Worm (Caenorhabditis elegans): ENCODE results near the gene nstp-2.

The nstp-2 gene

ce11 chrIV:6582604-6583003 lies 23.4 kb downstream of the nstp-2 start, which contains the start of gene odr-8:
Gene odr-8, minus strand, starts transcription at chrIV:6582704.
- TF ChIP-seq unc-62 (GFP tag; optimal IDR thresholded peaks at IDR 0.05): no peak

DNA sequence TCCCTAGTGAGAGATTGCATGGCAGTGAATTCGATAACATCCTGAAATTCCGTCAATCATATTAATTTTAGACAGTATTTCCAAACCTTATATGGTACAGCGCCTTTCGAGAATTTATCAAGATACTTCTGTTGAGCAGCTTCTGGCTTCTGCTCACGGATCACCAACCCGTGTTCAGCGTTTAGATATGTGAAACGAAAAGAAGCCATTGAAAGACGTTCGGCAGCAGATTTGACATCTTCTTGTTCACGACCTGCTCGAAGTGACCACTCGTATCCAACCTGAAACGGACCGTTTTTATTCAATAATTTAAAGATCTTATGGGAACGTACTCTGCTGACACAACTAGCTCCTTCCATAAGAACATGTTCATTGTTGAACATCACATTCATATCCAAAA lies 24.3 kb downstream of the nstp-2 start:
- no peak for TF ChIP-seq unc-62 (GFP tag; optimal IDR thresholded peaks at IDR 0.05)

- TF ChIP-seq unc-62 (GFP tag; optimal IDR thresholded peaks at IDR 0.05): no peak
Measured at ce11 chrIV:6577914-6578313, 28.1 kb downstream of the nstp-2 start, which contains the start of gene C43G2.3. Gene C43G2.3, plus strand, starts transcription at chrIV:6578214.

DNA sequence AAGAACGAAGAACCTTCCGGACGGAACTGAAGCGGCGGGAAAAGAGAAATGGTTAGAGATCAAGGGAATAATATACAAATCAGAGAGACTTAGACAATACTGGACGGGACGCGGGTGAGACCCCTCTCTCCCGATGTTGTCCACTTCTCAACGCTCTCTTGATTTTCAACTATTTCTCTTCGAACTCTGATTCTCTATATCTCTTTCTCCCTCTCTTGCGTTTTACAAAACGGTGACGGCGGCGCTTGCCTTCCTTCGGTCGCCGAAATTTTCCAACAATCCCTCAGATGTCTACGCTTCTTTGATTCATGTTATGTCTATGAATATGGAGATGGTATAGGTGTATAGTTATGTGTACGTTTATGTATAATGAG lies 29.3 kb downstream of the nstp-2 start:
- no peak for TF ChIP-seq unc-62 (GFP tag; optimal IDR thresholded peaks at IDR 0.05)

ce11 chrIV:6575959-6576727 lies 29.8 kb downstream of the nstp-2 start:
- no peak for TF ChIP-seq unc-62 (GFP tag; optimal IDR thresholded peaks at IDR 0.05)

ce11 chrIV:6574343-6574742 lies 31.6 kb downstream of the nstp-2 start:
- no peak for TF ChIP-seq unc-62 (GFP tag; optimal IDR thresholded peaks at IDR 0.05)

DNA sequence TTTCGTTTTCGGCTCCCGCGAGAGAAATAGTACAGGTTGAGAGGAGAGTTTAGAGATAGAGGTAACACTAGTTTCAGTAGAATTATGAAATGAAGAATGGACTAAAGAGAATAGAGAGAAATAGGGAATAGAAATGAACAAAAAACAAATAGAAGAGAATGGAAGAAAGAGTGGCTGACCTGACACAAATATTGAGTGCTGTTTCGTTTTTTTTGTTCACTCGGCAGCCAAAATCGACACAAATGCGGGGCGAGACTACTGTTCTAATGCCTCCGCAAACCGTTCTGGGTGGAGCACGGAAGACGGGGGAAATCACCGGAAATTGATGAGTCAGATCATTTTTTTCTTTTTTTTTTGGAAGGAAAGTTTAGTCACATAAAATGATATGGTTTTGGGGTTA lies 33.3 kb downstream of the nstp-2 start:
- no peak for TF ChIP-seq unc-62 (GFP tag; optimal IDR thresholded peaks at IDR 0.05)

DNA sequence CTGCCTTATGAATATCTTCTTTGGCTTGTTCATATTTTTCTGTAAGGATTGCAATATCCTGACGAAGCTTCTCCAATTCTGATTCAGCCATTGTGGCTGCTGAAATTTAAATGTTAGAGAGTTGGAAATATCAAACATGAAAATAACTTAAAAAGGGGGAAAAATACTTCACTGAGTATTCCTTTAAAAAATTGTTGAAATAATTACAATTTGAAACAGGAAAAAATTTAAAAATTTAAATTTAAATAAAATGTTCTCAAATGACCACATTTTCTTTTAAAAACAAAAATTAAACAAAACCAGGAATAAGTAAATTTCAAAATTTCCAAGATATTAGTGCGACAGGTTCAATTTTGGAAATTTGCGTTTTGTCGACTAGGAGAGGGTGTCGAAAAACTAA lies 33.8 kb downstream of the nstp-2 start, which contains the start of gene bicd-1:
Gene bicd-1 (minus strand): TSS at position 101 of the 400 bp plus-strand sequence.
- TF ChIP-seq unc-62 (GFP tag; optimal IDR thresholded peaks at IDR 0.05): no peak

DNA sequence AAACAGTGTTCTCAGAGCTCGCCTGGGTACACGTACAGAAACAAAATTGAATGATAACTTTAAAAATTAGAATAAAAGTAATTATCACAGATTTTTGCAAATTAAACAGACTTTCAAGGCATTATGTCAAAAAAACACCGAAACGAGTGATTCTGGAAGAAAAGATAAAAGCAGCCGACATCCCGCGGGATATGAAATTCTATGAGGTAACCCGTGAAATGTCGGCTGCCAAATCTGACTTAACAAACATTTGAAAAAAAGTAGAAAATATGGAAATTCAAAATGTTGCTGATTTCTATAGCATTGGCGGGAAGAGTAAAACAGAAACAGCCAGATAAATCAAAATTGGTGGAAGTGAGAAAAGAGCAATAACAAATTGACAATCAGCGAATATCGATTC lies 40.4 kb downstream of the nstp-2 start:
- TF ChIP-seq unc-62 (GFP tag; optimal IDR thresholded peaks at IDR 0.05): no peak

DNA sequence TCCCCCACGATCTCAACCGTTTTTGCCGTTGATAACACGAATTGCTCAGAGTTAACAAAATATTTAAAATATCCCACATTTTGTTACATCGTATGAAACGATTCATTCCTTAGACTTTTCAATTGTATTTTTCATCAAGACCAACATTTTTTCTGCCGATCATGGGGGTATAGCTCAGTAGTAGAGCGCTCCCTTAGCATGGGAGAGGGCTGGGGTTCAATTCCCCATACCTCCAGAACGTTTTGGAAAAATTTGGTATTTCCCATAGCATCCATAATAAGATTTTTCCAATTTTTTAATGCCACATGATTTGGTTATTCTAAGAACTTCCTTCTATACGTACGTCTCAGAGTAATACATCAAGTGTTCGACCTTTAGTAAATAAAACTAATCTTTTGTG lies 43.9 kb downstream of the nstp-2 start:
- no peak for TF ChIP-seq unc-62 (GFP tag; optimal IDR thresholded peaks at IDR 0.05)

DNA sequence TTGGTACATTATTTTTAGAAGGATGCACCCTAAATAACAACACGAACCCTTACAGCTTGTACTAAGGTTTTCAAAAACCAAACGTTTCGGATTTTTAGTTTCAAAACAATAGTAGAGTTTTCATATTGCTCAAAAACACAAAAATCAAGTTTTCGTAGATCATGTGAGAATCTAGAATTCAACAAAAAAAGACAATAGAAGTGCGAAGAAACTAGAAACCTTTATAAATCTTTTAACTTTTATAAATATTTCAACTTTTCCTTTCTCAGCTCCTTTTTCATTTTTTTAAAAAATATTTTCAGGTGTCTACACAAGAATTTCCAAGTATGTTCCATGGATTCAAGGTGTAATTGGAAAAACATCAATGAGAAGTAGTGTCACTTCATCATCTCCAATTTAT lies 45.6 kb downstream of the nstp-2 start, which contains the start of gene best-9:
Gene best-9 (plus strand): TSS at position 301 of the 400 bp plus-strand sequence.
- TF ChIP-seq unc-62 (GFP tag; optimal IDR thresholded peaks at IDR 0.05): no peak

ce11 chrIV:6556624-6557368 lies 49.2 kb downstream of the nstp-2 start, which contains the start of gene try-3:
Gene try-3, plus strand, starts transcription at chrIV:6557155.
- no peak for TF ChIP-seq unc-62 (GFP tag; optimal IDR thresholded peaks at IDR 0.05)

DNA sequence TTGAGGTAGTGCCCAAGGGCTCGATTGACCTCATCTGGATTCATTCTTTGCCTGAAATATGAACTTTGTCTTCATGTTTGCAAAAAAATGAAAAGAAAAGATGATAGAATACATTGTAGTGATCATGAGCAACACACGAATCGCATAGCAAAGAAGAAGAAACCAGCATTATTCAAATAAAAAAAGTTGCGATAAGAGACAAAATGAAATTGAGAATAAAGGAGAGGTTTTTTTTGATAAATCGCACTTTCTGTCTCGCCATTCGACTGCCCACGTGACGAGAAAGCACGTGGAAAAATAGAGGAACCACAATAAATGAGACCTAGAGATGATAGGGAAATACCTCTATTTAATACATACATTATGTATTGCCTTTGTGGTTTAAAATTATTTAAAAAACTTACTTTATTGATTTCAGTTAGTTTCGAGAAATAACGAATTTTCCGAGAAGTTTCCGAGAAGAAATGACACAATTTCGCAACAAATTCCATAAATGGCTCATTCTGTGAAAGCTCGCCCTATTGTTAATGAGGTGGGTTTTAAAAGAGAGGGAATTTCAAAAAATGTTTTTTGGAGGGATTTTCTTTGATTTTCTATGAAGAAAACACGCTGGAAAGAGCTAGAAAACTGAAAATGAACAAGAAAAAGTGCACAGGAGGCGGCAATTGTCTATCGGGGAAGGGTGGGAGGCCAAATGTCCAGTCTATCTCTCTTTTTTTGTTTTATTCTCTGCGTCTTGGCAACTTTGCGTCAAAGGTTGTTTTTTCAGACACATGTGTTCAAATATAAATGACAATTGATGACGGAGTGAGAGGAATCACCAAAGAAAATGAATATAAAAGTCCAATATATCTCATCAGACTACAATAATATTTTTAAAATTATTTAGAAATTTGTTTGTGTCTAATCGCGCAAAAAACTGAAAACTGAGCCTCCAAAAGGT lies 50.3 kb downstream of the nstp-2 start, which contains the start of gene paqr-1:
Gene paqr-1 (minus strand): TSS at position 51 of the 943 bp plus-strand sequence.
- TF ChIP-seq unc-62 (GFP tag; optimal IDR thresholded peaks at IDR 0.05): no peak

- no peak for TF ChIP-seq unc-62 (GFP tag; optimal IDR thresholded peaks at IDR 0.05)
Measured at ce11 chrIV:6554865-6555264, 51.1 kb downstream of the nstp-2 start.

Measured in whole organism, dauer.